Worm (Caenorhabditis elegans) whole organism, L4 larva: ENCODE data around the gene B0507.5.

Experiments used
- R02D3.7 ChIP-seq: fragments of 150-350 bp; sonication (generic microtip); optimal IDR thresholded peaks from 3 replicates; lab custom pipeline; 2014; ENCODE audit warnings: missing biosample characterization, missing genetic modification characterization
- dmd-9 ChIP-seq: fragments of 200-800 bp; sonication (Bioruptor generic); IDR thresholded peaks from 2 replicates; pipeline ENCODE4 v1.3.6; 2022; ENCODE audit warnings: missing genetic modification reagents, missing genetic modification characterization, missing compliant biosample characterization
- duxl-1 ChIP-seq: sonication (generic microtip); optimal IDR thresholded peaks from 2 replicates; lab custom pipeline; 2016; ENCODE audit warnings: mild to moderate bottlenecking, missing genetic modification characterization, moderate library complexity, missing compliant biosample characterization; ENCODE audit not compliant: poor library complexity
- egl-27 ChIP-seq: sonication (generic microtip); optimal IDR thresholded peaks from 3 replicates; lab custom pipeline; 2017; ENCODE audit warnings: missing biosample characterization, missing genetic modification reagents, missing genetic modification characterization
- fos-1 ChIP-seq: fragments of 150-350 bp; optimal IDR thresholded peaks from 2 replicates; lab custom pipeline; 2014; ENCODE audit warnings: missing biosample characterization, missing genetic modification characterization
- mxl-3 ChIP-seq: fragments of 200-800 bp; sonication (Bioruptor generic); optimal IDR thresholded peaks from 2 replicates; lab custom pipeline; 2018; ENCODE audit warnings: mild to moderate bottlenecking, missing genetic modification characterization, missing compliant biosample characterization
- nhr-28 ChIP-seq: fragments of 150-350 bp; optimal IDR thresholded peaks from 2 replicates; lab custom pipeline; 2014; ENCODE audit warnings: missing biosample characterization, missing genetic modification characterization
- nhr-76 ChIP-seq: fragments of 150-350 bp; optimal IDR thresholded peaks from 2 replicates; lab custom pipeline; 2014; ENCODE audit warnings: missing biosample characterization, missing genetic modification characterization

- TF ChIP-seq mxl-3 (GFP tag; lab: Kevin White, UChicago) (no peak), dmd-9 (no peak), R02D3.7 (tag; lab: Kevin White, UChicago) (no peak), fos-1 (tag; lab: Kevin White, UChicago) (no peak), egl-27 (tag; lab: Kevin White, UChicago) (no peak), duxl-1 (tag; lab: Kevin White, UChicago) (no peak), nhr-28 (no peak), nhr-76 (tag; lab: Kevin White, UChicago) (no peak)
Observed at ce11 chrV:8798470-8798869, 45.0 kb downstream of the B0507.5 start.
